Worm (Caenorhabditis elegans): Measurements from ENCODE around the gene pes-8.
"Not testable (repeated sequence)": the region's sequence is repeated elsewhere in the genome, so short reads cannot be mapped to it uniquely, and the experiment has no call there.

pes-8 gene

DNA sequence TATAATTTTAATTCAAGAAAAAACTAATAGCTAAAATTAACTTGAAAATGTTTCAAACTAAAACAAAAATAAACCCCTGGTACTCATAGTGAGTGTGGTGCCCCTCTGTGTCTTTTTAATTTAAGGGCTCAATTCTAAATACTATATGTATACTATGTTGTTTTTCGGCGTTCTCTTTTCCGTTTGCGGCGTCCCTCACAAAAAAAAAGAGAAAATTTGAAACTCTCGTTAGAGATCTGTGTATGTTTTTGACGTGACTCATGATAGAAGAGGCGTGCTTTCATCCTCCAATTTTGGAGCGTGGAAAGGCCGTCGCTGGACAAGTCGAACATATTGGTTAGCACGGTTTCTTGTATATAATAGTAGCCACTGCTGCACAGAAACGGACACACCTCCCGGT is at the start of gene pes-8:
TSS of gene pes-8 (plus strand) at position 301 of the 400 bp plus-strand sequence.
- TF ChIP-seq zip-4 (GFP tag; optimal IDR thresholded peaks at IDR 0.05) (no peak), dpl-1 (GFP tag; optimal IDR thresholded peaks at IDR 0.05) (no peak), swsn-7 (tag; optimal IDR thresholded peaks at IDR 0.05) (no peak), ama-1 (optimal IDR thresholded peaks at IDR 0.05) (no peak), C34B4.2 (tag; optimal IDR thresholded peaks at IDR 0.05) (no peak), nhr-76 (tag; optimal IDR thresholded peaks at IDR 0.05) (no peak), ceh-82 (tag; optimal IDR thresholded peaks at IDR 0.05) (no peak), snpc-4 (tag; optimal IDR thresholded peaks at IDR 0.05) (no peak), tbx-2 (tag; optimal IDR thresholded peaks at IDR 0.05) (no peak), nhr-71 (tag; optimal IDR thresholded peaks at IDR 0.05) (no peak), nhr-90 (tag; optimal IDR thresholded peaks at IDR 0.05; ENCODE audit: poor library complexity) (no peak), nhr-28 (tag; optimal IDR thresholded peaks at IDR 0.05) (no peak), pag-3 (tag; optimal IDR thresholded peaks at IDR 0.05; ENCODE audit: borderline replicate concordance, insufficient read depth) (no peak), fkh-8 (tag; optimal IDR thresholded peaks at IDR 0.05) (no peak), unc-130 (tag; optimal IDR thresholded peaks at IDR 0.05) (no peak), fkh-4 (tag; optimal IDR thresholded peaks at IDR 0.05; ENCODE audit: borderline replicate concordance) (no peak), elt-2 (tag; optimal IDR thresholded peaks at IDR 0.05) (no peak), ets-5 (GFP tag; IDR thresholded peaks at IDR 0.05) (no peak), lin-14 (GFP tag; optimal IDR thresholded peaks at IDR 0.05) (no peak), jun-1 (tag; optimal IDR thresholded peaks at IDR 0.05) (no peak)

DNA sequence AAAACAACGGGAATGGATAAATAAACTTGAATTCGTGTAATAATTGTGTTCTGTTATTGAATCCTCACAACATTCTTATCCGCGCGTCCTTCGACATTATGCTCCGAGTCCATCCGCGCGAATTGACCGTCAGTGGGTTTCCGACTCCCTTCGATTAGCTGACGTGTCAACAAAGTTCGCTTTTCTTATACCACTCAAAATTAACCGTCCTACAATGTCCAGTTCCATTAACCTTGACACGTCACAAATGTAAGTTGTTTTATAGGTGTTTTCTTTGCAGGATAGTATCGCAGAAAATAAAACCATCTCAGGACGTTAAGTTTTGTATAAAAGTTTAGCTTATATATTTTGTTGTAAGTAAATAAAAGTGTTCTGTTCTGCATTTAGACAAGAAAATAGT is 48.1 kb upstream of the pes-8 start, which contains the start of gene crb-3:
TSS of gene crb-3 (plus strand) at position 301 of the 400 bp plus-strand sequence.
- not testable (repeated sequence) for TF ChIP-seq fos-1, nhr-76, elt-3 (tag; optimal IDR thresholded peaks at IDR 0.05)

DNA sequence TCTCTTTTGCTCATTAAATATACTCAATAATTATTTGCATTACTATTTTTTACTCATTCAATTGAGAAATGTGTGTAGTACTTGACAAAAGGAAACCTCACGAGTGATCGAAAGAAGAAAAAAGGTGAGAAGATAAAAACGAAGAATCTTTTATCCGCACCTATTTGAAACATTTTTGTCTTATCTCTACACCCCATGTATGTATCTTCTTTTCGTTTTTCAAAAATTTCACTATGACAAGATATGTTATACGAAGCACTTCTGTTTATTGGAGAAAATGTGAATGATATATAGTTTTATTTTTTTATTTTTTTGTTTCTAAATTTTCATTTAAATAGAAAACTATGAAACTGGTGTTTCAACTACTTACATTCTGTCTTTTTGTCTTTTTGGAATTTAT is 46.6 kb upstream of the pes-8 start:
- TF ChIP-seq lsy-2 (tag; optimal IDR thresholded peaks at IDR 0.05) (no peak), lin-14 (GFP tag; optimal IDR thresholded peaks at IDR 0.05) (peak; percentile 17), fkh-10 (GFP tag; optimal IDR thresholded peaks at IDR 0.05) (no peak), nhr-85 (tag) (peak; percentile 55), Y116A8C.19 (tag; optimal IDR thresholded peaks at IDR 0.05; ENCODE audit: borderline replicate concordance) (no peak), blmp-1 (tag; optimal IDR thresholded peaks at IDR 0.05) (peak; percentile 80)

- peak; percentile 8 for TF ChIP-seq blmp-1 (tag; optimal IDR thresholded peaks at IDR 0.05)
- TF ChIP-seq C34B4.2 (tag; optimal IDR thresholded peaks at IDR 0.05), result no peak
- TF ChIP-seq alr-1 (tag; optimal IDR thresholded peaks at IDR 0.05; ENCODE audit: borderline replicate concordance), result no peak
- TF ChIP-seq jun-1 (tag; optimal IDR thresholded peaks at IDR 0.05), result no peak
- TF ChIP-seq lin-39 (tag; optimal IDR thresholded peaks at IDR 0.05), result no peak
Observed at ce11 chrX:9206731-9207130, 44.9 kb upstream of the pes-8 start.

- no peak for TF ChIP-seq ceh-82 (tag; optimal IDR thresholded peaks at IDR 0.05)
Observed at ce11 chrX:9208492-9208891, 43.1 kb upstream of the pes-8 start.

ce11 chrX:9208933-9209332 is 42.7 kb upstream of the pes-8 start:
- TF ChIP-seq ztf-4 (tag; optimal IDR thresholded peaks at IDR 0.05), result no peak
- no peak for TF ChIP-seq aha-1 (tag; optimal IDR thresholded peaks at IDR 0.05)
- TF ChIP-seq mep-1 (tag; optimal IDR thresholded peaks at IDR 0.05), result no peak
- no peak for TF ChIP-seq lsy-2 (tag; optimal IDR thresholded peaks at IDR 0.05)
- TF ChIP-seq lin-35 (GFP tag; optimal IDR thresholded peaks at IDR 0.05), result no peak
- no peak for TF ChIP-seq nhr-12 (tag; optimal IDR thresholded peaks at IDR 0.05)
- TF ChIP-seq fkh-4 (tag; optimal IDR thresholded peaks at IDR 0.05; ENCODE audit: borderline replicate concordance), result no peak
- TF ChIP-seq sox-4 (tag; optimal IDR thresholded peaks at IDR 0.05), result no peak
- no peak for TF ChIP-seq ets-5 (GFP tag; IDR thresholded peaks at IDR 0.05)
- TF ChIP-seq ceh-8 (GFP tag; optimal IDR thresholded peaks at IDR 0.05), result no peak
- no peak for TF ChIP-seq fkh-8 (tag; optimal IDR thresholded peaks at IDR 0.05)
- no peak for TF ChIP-seq aly-2 (tag; optimal IDR thresholded peaks at IDR 0.05)

All from whole organism, L1 larva.